Worm (Caenorhabditis elegans) whole organism, L4 larva: Measurements from ENCODE around the gene mai-1.

Source experiments
- F10B5.3 ChIP-seq: sonication (generic microtip); optimal IDR thresholded peaks from 2 replicates; lab custom pipeline; 2016; ENCODE audit warnings: mild to moderate bottlenecking, missing genetic modification characterization, missing compliant biosample characterization
- F26F4.8 ChIP-seq: fragments of 200-800 bp; sonication (Bioruptor generic); conservative IDR thresholded peaks from 2 replicates; pipeline ENCODE4 v1.3.6; 2022; ENCODE audit warnings: missing genetic modification characterization, missing compliant biosample characterization
- F44E2.7 ChIP-seq: fragments of 200-800 bp; sonication (Bioruptor generic); IDR thresholded peaks from 2 replicates; pipeline ENCODE4 v2.1.2; 2022; ENCODE audit warnings: missing genetic modification characterization, missing compliant biosample characterization
- R02D3.7 ChIP-seq: fragments of 150-350 bp; sonication (generic microtip); optimal IDR thresholded peaks from 3 replicates; lab custom pipeline; 2014; ENCODE audit warnings: missing biosample characterization, missing genetic modification characterization
- aly-2 ChIP-seq: sonication (generic microtip); optimal IDR thresholded peaks from 2 replicates; lab custom pipeline; 2018; ENCODE audit warnings: missing biosample characterization, missing genetic modification characterization
- ama-1 ChIP-seq: fragments of 150-350 bp; optimal IDR thresholded peaks from 2 replicates; lab custom pipeline; 2014; ENCODE audit warnings: inconsistent platforms, mixed read lengths
- arid-1 ChIP-seq: fragments of 200-800 bp; sonication (Bioruptor generic); conservative IDR thresholded peaks from 2 replicates; pipeline ENCODE4 v1.3.6; 2022; ENCODE audit warnings: missing genetic modification reagents, missing genetic modification characterization, missing compliant biosample characterization
- ceh-32 ChIP-seq: sonication (generic microtip); optimal IDR thresholded peaks from 2 replicates; lab custom pipeline; 2016; ENCODE audit warnings: mild to moderate bottlenecking, missing genetic modification characterization, missing compliant biosample characterization; ENCODE audit not compliant: poor library complexity
- ceh-44 ChIP-seq: fragments of 200-800 bp; sonication (Bioruptor generic); IDR thresholded peaks from 2 replicates; pipeline ENCODE4 v1.3.6; 2022; ENCODE audit warnings: missing genetic modification reagents, missing genetic modification characterization, missing compliant biosample characterization
- ceh-62 ChIP-seq: sonication (generic microtip); optimal IDR thresholded peaks from 2 replicates; lab custom pipeline; 2017; ENCODE audit warnings: missing biosample characterization, missing genetic modification characterization
- ceh-82 ChIP-seq: sonication (generic microtip); optimal IDR thresholded peaks from 2 replicates; lab custom pipeline; 2017; ENCODE audit warnings: missing biosample characterization, missing genetic modification characterization
- daf-12 ChIP-seq: fragments of 150-350 bp; optimal IDR thresholded peaks from 2 replicates; lab custom pipeline; 2014; ENCODE audit warnings: missing biosample characterization, missing genetic modification reagents, missing genetic modification characterization
- daf-16 ChIP-seq, 3 experiments: sonication (generic microtip); optimal IDR thresholded peaks; 2 replicates each; lab custom pipeline; 2016 to 2017; ENCODE audit warnings: missing genetic modification characterization in 3 of 3, missing genetic modification reagents in 3 of 3, mild to moderate bottlenecking in 2 of 3, missing compliant biosample characterization in 2 of 3, missing biosample characterization in 1 of 3, moderate library complexity in 1 of 3
- dmd-6 ChIP-seq: fragments of 200-800 bp; sonication (Bioruptor generic); IDR thresholded peaks from 2 replicates; pipeline ENCODE4 v1.3.6; 2022; ENCODE audit warnings: missing genetic modification reagents, missing genetic modification characterization, missing compliant biosample characterization
- dmd-9 ChIP-seq: fragments of 200-800 bp; sonication (Bioruptor generic); IDR thresholded peaks from 2 replicates; pipeline ENCODE4 v1.3.6; 2022; ENCODE audit warnings: missing genetic modification reagents, missing genetic modification characterization, missing compliant biosample characterization
- dpl-1 ChIP-seq: fragments of 150-350 bp; optimal IDR thresholded peaks from 2 replicates; lab custom pipeline; 2014; ENCODE audit warnings: missing biosample characterization, missing genetic modification reagents, missing genetic modification characterization
- dve-1 ChIP-seq: sonication (generic microtip); optimal IDR thresholded peaks from 2 replicates; lab custom pipeline; 2017; ENCODE audit warnings: antibody characterized with exemption, mild to moderate bottlenecking, missing genetic modification characterization, missing compliant biosample characterization; ENCODE audit not compliant: insufficient read depth
- hlh-30 ChIP-seq: sonication (generic microtip); optimal IDR thresholded peaks from 2 replicates; lab custom pipeline; 2017; ENCODE audit warnings: antibody characterized with exemption, mild to moderate bottlenecking, missing genetic modification characterization, missing compliant biosample characterization; ENCODE audit not compliant: insufficient read depth
- jun-1 ChIP-seq: fragments of 150-350 bp; optimal IDR thresholded peaks from 2 replicates; lab custom pipeline; 2014; ENCODE audit warnings: missing biosample characterization, missing genetic modification reagents, missing genetic modification characterization
- lin-13 ChIP-seq: fragments of 150-350 bp; optimal IDR thresholded peaks from 2 replicates; lab custom pipeline; 2014; ENCODE audit warnings: missing biosample characterization, missing genetic modification reagents, missing genetic modification characterization
- lin-15B ChIP-seq: fragments of 150-350 bp; sonication (generic microtip); optimal IDR thresholded peaks from 3 replicates; lab custom pipeline; 2014; ENCODE audit warnings: missing biosample characterization, missing genetic modification characterization
- madf-9 ChIP-seq: fragments of 200-800 bp; sonication (Bioruptor generic); conservative IDR thresholded peaks from 2 replicates; pipeline ENCODE4 v1.3.6; 2022; ENCODE audit warnings: missing genetic modification reagents, missing genetic modification characterization, missing compliant biosample characterization
- mdl-1 ChIP-seq, 2 experiments: fragments of 150-350 bp in 1 of 2; sonication (generic microtip) in 1 of 2; optimal IDR thresholded peaks; 2 replicates each; lab custom pipeline; 2014 to 2017; ENCODE audit warnings: missing biosample characterization in 2 of 2, missing genetic modification characterization in 2 of 2
- mdt-29 ChIP-seq: fragments of 200-800 bp; sonication (Bioruptor generic); IDR thresholded peaks from 2 replicates; pipeline ENCODE4 v1.3.6; 2022; ENCODE audit warnings: missing genetic modification reagents, missing genetic modification characterization, missing compliant biosample characterization
- mes-2 ChIP-seq: sonication (generic microtip); optimal IDR thresholded peaks from 2 replicates; lab custom pipeline; 2016; ENCODE audit warnings: missing genotype, mild to moderate bottlenecking, missing genetic modification characterization, missing compliant biosample characterization; ENCODE audit not compliant: poor library complexity, severe bottlenecking
- nhr-25 ChIP-seq: sonication (generic microtip); optimal IDR thresholded peaks from 2 replicates; lab custom pipeline; 2017; ENCODE audit warnings: missing genetic modification characterization, mild to moderate bottlenecking, missing compliant biosample characterization, antibody characterized with exemption, moderate library complexity, borderline replicate concordance; ENCODE audit not compliant: insufficient read depth
- nhr-41 ChIP-seq: fragments of 200-800 bp; sonication (Bioruptor generic); IDR thresholded peaks from 2 replicates; pipeline ENCODE4 v1.3.6; 2022; ENCODE audit warnings: missing genetic modification reagents, missing genetic modification characterization, missing compliant biosample characterization
- nhr-48 ChIP-seq: sonication (generic microtip); optimal IDR thresholded peaks from 2 replicates; lab custom pipeline; 2016; ENCODE audit warnings: mild to moderate bottlenecking, missing genetic modification characterization, missing compliant biosample characterization
- nhr-6 ChIP-seq: fragments of 150-350 bp; optimal IDR thresholded peaks from 2 replicates; lab custom pipeline; 2014; ENCODE audit warnings: missing biosample characterization, missing genetic modification characterization
- rbr-2 ChIP-seq: sonication (generic microtip); optimal IDR thresholded peaks from 2 replicates; lab custom pipeline; 2016; ENCODE audit warnings: missing genotype, missing genetic modification characterization, missing compliant biosample characterization
- saeg-2 ChIP-seq: fragments of 200-800 bp; sonication (Bioruptor generic); IDR thresholded peaks from 2 replicates; pipeline ENCODE4 v1.3.6; 2022; ENCODE audit warnings: missing genetic modification reagents, missing genetic modification characterization, missing compliant biosample characterization
- tra-1 ChIP-seq: fragments of 200-800 bp; sonication (Bioruptor generic); IDR thresholded peaks from 2 replicates; pipeline ENCODE4 v1.3.6; 2022; ENCODE audit warnings: missing genetic modification reagents, missing genetic modification characterization, missing compliant biosample characterization
- unc-39 ChIP-seq: sonication (generic microtip); optimal IDR thresholded peaks from 2 replicates; lab custom pipeline; 2017; ENCODE audit warnings: missing biosample characterization, missing genetic modification characterization
- unc-62 ChIP-seq, 3 experiments: fragments of 150-350 bp in 1 of 3; sonication (generic microtip); optimal IDR thresholded peaks in 2 of 3; peaks in 1 of 3; 1 replicate in 1 of 3; 2 replicates in 2 of 3; lab custom pipeline; 2014 to 2017; ENCODE audit warnings: missing biosample characterization in 3 of 3, missing genetic modification characterization in 3 of 3, missing genetic modification reagents in 3 of 3, missing genotype in 1 of 3
- zfp-2 ChIP-seq: sonication (generic microtip); optimal IDR thresholded peaks from 2 replicates; lab custom pipeline; 2016; ENCODE audit warnings: mild to moderate bottlenecking, missing genetic modification characterization, missing compliant biosample characterization
- zfp-3 ChIP-seq: fragments of 200-800 bp; sonication (Bioruptor generic); conservative IDR thresholded peaks from 2 replicates; pipeline ENCODE4 v1.3.6; 2022; ENCODE audit warnings: missing genetic modification reagents, missing genetic modification characterization, missing compliant biosample characterization
- zip-11 ChIP-seq: fragments of 200-800 bp; sonication (Bioruptor generic); IDR thresholded peaks from 2 replicates; pipeline ENCODE4 v1.3.6; 2022; ENCODE audit warnings: missing genetic modification characterization, missing compliant biosample characterization
- zip-2 ChIP-seq: fragments of 150-350 bp; optimal IDR thresholded peaks from 2 replicates; lab custom pipeline; 2014; ENCODE audit warnings: missing biosample characterization, missing genetic modification characterization
- ztf-11 ChIP-seq: fragments of 150-350 bp; optimal IDR thresholded peaks from 2 replicates; lab custom pipeline; 2014; ENCODE audit warnings: missing biosample characterization, missing genetic modification characterization
- ztf-7 ChIP-seq: fragments of 150-350 bp; optimal IDR thresholded peaks from 2 replicates; lab custom pipeline; 2014; ENCODE audit warnings: missing biosample characterization, missing genetic modification characterization

Gene mai-1

DNA sequence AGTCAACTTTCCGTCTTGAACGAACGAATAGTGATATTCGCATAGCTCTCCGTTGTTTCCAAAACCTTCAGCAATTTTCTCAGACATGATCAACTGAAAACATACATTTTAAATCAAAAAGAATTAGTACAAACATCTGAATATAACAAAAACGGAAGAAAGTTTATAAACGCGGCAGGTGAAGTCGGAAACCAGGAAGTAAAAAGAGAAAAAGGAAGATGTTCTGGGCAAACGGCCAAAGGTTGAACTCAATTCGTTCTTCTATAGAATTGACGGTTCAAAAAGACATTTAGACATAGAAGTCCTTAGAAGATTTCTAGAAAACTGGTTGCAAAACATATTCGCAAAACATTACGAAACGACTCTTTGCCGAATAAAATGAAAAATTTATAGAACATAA, 29.1 kb downstream of the mai-1 start, which contains the start of gene F52E4.5:
Gene F52E4.5, minus strand, starts transcription at position 101 of the 400 bp plus-strand sequence.
- TF ChIP-seq rbr-2 (no peak), zip-11 (GFP tag; lab: Robert Waterston, UW) (no peak), R02D3.7 (tag; lab: Kevin White, UChicago) (no peak), mes-2 (no peak), dpl-1 (GFP tag; lab: Kevin White, UChicago) (no peak), zfp-3 (GFP tag; lab: Robert Waterston, UW) (no peak), lin-13 (GFP tag; lab: Kevin White, UChicago) (no peak), hlh-30 (tag; lab: Kevin White, UChicago) (no peak), dve-1 (tag; lab: Kevin White, UChicago) (no peak), ztf-11 (no peak), saeg-2 (GFP tag; lab: Robert Waterston, UW) (no peak), arid-1 (GFP tag; lab: Robert Waterston, UW) (no peak), daf-12 (no peak), nhr-25 (tag; lab: Kevin White, UChicago) (no peak), ceh-32 (tag; lab: Kevin White, UChicago) (no peak), mdt-29 (GFP tag; lab: Robert Waterston, UW) (no peak), ceh-62 (tag; lab: Kevin White, UChicago) (no peak), ama-1 (lab: Kevin White, UChicago) (no peak), dmd-6 (GFP tag; lab: Robert Waterston, UW) (no peak)

- no peak for TF ChIP-seq zfp-2 (tag; lab: Kevin White, UChicago)
- no peak for TF ChIP-seq zip-2 (tag; lab: Kevin White, UChicago)
- TF ChIP-seq rbr-2: no peak
- TF ChIP-seq nhr-41 (GFP tag; lab: Robert Waterston, UW): no peak
- TF ChIP-seq mdl-1 (tag; optimal IDR thresholded peaks at IDR 0.05; lab: Kevin White, UChicago): no peak
- no peak for TF ChIP-seq F10B5.3 (tag; lab: Kevin White, UChicago)
- no peak for TF ChIP-seq unc-39
- no peak for TF ChIP-seq jun-1 (tag; lab: Kevin White, UChicago)
- TF ChIP-seq lin-15B (tag; lab: Kevin White, UChicago): no peak
- TF ChIP-seq tra-1: no peak
- no peak for TF ChIP-seq ztf-7 (tag; lab: Kevin White, UChicago)
- no peak for TF ChIP-seq dmd-9 (GFP tag; lab: Robert Waterston, UW)
- TF ChIP-seq nhr-6 (tag; lab: Kevin White, UChicago): no peak
- no peak for TF ChIP-seq nhr-48 (tag; lab: Kevin White, UChicago)
- no peak for TF ChIP-seq daf-16 (GFP tag; optimal IDR thresholded peaks at IDR 0.05; lab: Kevin White, UChicago)
- TF ChIP-seq daf-16 (tag; optimal IDR thresholded peaks at IDR 0.05; lab: Kevin White, UChicago): no peak
- TF ChIP-seq, all 104 proteins: peak for 0
These were observed 35.6 kb downstream of the mai-1 start, which contains the start of gene twk-16 for ce11 chrX:3080825-3081224. twk-16 (plus strand) TSS chrX:3081125.

DNA sequence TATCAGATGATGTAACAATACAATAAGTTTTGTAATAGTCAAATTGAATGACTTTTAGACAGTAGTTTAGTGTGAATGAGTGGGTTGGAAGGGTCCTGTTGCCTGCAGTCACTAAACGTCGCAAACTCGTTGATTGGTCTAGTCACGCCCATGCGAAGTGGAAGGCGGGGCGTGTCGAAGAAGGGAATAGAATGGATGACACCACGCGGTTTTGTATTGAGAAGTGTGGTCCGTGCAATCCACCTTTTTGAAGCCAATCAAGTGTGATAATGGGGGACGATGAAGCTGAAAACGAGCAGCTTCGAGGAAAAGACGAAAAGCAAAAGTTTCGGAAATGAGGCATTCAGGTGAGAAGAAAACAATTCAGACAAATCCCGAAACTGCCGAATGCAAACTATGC, 46.1 kb downstream of the mai-1 start, which contains the start of gene ceh-31:
Gene ceh-31, minus strand, starts transcription at position 101 of the 400 bp plus-strand sequence.
- TF ChIP-seq F44E2.7 (GFP tag; lab: Robert Waterston, UW) (no peak), dve-1 (tag; lab: Kevin White, UChicago) (no peak), madf-9 (GFP tag; lab: Robert Waterston, UW) (no peak), zfp-2 (tag; lab: Kevin White, UChicago) (no peak), aly-2 (tag; lab: Kevin White, UChicago) (no peak), ceh-44 (GFP tag; lab: Robert Waterston, UW) (no peak), nhr-41 (GFP tag; lab: Robert Waterston, UW) (no peak), ztf-7 (tag; lab: Kevin White, UChicago) (no peak), unc-62 (GFP tag; optimal IDR thresholded peaks at IDR 0.05 in 1 of 2; lab: Kevin White, UChicago) (no peak), unc-62 (tag; optimal IDR thresholded peaks at IDR 0.05; lab: Kevin White, UChicago) (no peak), ceh-82 (tag; lab: Kevin White, UChicago) (no peak), F26F4.8 (GFP tag; lab: Robert Waterston, UW) (no peak), ama-1 (lab: Kevin White, UChicago) (no peak)
